Fruit fly (Drosophila melanogaster) whole organism, adult: ENCODE data around the gene CG5126.

Experiments
- CG11617 ChIP-seq: fragments of 200-800 bp; sonication (Bioruptor generic); optimal IDR thresholded peaks from 2 replicates; lab custom pipeline; 2017; ENCODE audit warnings: mild to moderate bottlenecking, missing biosample characterization, missing genetic modification reagents, missing genetic modification characterization
- CG12768 ChIP-seq: fragments of 200-800 bp; sonication (Bioruptor generic); optimal IDR thresholded peaks from 2 replicates; lab custom pipeline; 2017; ENCODE audit warnings: missing biosample characterization, missing genetic modification characterization, mild to moderate bottlenecking, moderate library complexity, missing genetic modification reagents
- CG14711 ChIP-seq: fragments of 200-800 bp; sonication (Bioruptor generic); optimal IDR thresholded peaks from 2 replicates; lab custom pipeline; 2018; ENCODE audit warnings: missing biosample characterization, mild to moderate bottlenecking, missing genetic modification characterization, moderate library complexity
- CG1620 ChIP-seq: fragments of 200-800 bp; sonication (Bioruptor generic); optimal IDR thresholded peaks from 2 replicates; lab custom pipeline; 2016; ENCODE audit warnings: missing biosample characterization, missing genetic modification characterization
- CG33017 ChIP-seq: fragments of 200-800 bp; sonication (Bioruptor generic); optimal IDR thresholded peaks from 2 replicates; lab custom pipeline; 2018; ENCODE audit warnings: missing biosample characterization, mild to moderate bottlenecking, missing genetic modification characterization, moderate library complexity
- CG5204 ChIP-seq: fragments of 200-800 bp; sonication (Bioruptor generic); optimal IDR thresholded peaks from 2 replicates; lab custom pipeline; 2016; ENCODE audit warnings: missing biosample characterization, missing genetic modification characterization
- CG7045 ChIP-seq: fragments of 200-800 bp; sonication (Bioruptor generic); optimal IDR thresholded peaks from 2 replicates; lab custom pipeline; 2017; ENCODE audit warnings: missing biosample characterization, mild to moderate bottlenecking, missing genetic modification characterization
- CG7101 ChIP-seq: fragments of 200-800 bp; sonication (Bioruptor generic); optimal IDR thresholded peaks from 2 replicates; lab custom pipeline; 2018; ENCODE audit warnings: missing biosample characterization, mild to moderate bottlenecking, missing genetic modification characterization, moderate library complexity
- Clk ChIP-seq: fragments of 200-800 bp; sonication (Bioruptor generic); optimal IDR thresholded peaks from 2 replicates; lab custom pipeline; 2017; ENCODE audit warnings: missing biosample characterization, missing genetic modification characterization
- Crg-1 ChIP-seq: fragments of 200-800 bp; sonication (Bioruptor generic); optimal IDR thresholded peaks from 2 replicates; lab custom pipeline; 2016; ENCODE audit warnings: missing biosample characterization, missing genetic modification characterization
- Hr96 ChIP-seq: fragments of 200-800 bp; sonication (Bioruptor generic); optimal IDR thresholded peaks from 2 replicates; lab custom pipeline; 2016; ENCODE audit warnings: missing biosample characterization, missing genetic modification characterization
- Mnt ChIP-seq: fragments of 200-800 bp; sonication (Bioruptor generic); optimal IDR thresholded peaks from 2 replicates; lab custom pipeline; 2016; ENCODE audit warnings: missing biosample characterization, mild to moderate bottlenecking, missing genetic modification characterization
- bab1 ChIP-seq: fragments of 200-800 bp; sonication (Bioruptor generic); optimal IDR thresholded peaks from 3 replicates; lab custom pipeline; 2019; ENCODE audit warnings: missing biosample characterization, mild to moderate bottlenecking, missing genetic modification characterization, moderate library complexity
- cic ChIP-seq: fragments of 200-800 bp; sonication (Bioruptor generic); optimal IDR thresholded peaks from 2 replicates; lab custom pipeline; 2017; ENCODE audit warnings: missing biosample characterization, mild to moderate bottlenecking, missing genetic modification characterization, moderate library complexity
- cnc ChIP-seq, 2 experiments: fragments of >200 bp; optimal IDR thresholded peaks; 2 replicates each; lab custom pipeline; 2017
- kay ChIP-seq: fragments of 200-800 bp; sonication (Bioruptor generic); peaks from one replicate; lab custom pipeline; 2016; ENCODE audit warnings: missing biosample characterization, missing genetic modification characterization, borderline replicate concordance
- ovo ChIP-seq: fragments of 200-800 bp; sonication (Bioruptor generic); optimal IDR thresholded peaks from 2 replicates; lab custom pipeline; 2016; ENCODE audit warnings: missing biosample characterization, missing genetic modification characterization
- pad ChIP-seq: fragments of 200-800 bp; sonication (Bioruptor generic); optimal IDR thresholded peaks from 3 replicates; lab custom pipeline; 2017; ENCODE audit warnings: missing biosample characterization, missing genetic modification characterization, mild to moderate bottlenecking, moderate library complexity, missing genetic modification reagents
- tj ChIP-seq: fragments of 200-800 bp; sonication (Bioruptor generic); optimal IDR thresholded peaks from 3 replicates; lab custom pipeline; 2017; ENCODE audit warnings: missing biosample characterization, mild to moderate bottlenecking, missing genetic modification characterization, moderate library complexity
- toe ChIP-seq: fragments of 200-800 bp; sonication (Bioruptor generic); optimal IDR thresholded peaks from 2 replicates; lab custom pipeline; 2016; ENCODE audit warnings: missing biosample characterization, missing genetic modification characterization

CG5126 gene

DNA sequence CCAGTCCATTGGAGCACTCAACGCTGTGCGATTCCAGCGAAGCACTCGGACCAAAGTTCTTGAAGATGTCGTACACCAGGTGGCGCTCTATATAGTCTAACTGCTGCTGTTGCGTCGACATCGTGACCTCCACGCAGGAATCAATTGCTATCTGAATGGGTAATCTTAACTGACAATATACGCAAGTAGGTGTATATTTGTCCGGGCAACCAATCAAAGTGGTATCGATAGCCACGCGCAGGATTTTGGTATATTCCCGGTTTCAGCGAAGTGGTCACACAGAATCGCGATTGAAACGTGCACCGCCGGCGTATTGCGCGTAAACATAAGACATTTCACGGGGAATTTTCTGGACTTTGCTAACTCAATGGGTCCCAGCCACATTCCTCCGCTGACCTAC lies at the start of gene CG5126, which contains the start of gene Tgt:
Gene CG5126 (minus strand): TSS at position 222 of the 400 bp plus-strand sequence.
Gene Tgt (plus strand): TSS at position 267 of the 400 bp plus-strand sequence.
- TF ChIP-seq Mnt (peak; percentile 83), Hr96 (GFP tag; lab: Kevin White, UChicago) (no peak)

DNA sequence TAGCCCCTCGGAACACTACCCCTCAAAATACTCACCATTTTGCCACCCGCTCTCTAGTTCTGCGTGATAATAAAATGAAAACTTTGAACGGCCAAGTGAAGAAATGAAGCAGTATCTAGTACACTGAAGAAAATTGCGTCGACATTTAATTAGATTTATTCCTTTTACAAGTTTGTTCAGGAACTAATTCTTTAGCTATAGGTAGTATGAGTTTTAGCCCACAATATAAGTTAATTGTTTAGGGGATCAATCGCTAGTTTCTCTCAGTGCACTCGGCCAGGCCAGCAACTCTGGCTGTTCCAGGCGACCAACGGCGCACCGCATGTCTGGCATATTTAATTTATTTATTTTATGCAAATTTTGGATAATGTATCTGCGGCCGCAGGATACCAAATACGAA lies 46.9 kb upstream of the CG5126 start:
- TF ChIP-seq Crg-1 (no peak), cic (GFP tag; lab: Kevin White, UChicago) (no peak), cnc (optimal IDR thresholded peaks at IDR 0.05; lab: Kevin White, UChicago) (no peak), CG7045 (GFP tag; lab: Kevin White, UChicago) (no peak), CG5204 (GFP tag; lab: Kevin White, UChicago) (no peak), CG33017 (tag; lab: Kevin White, UChicago) (no peak), Clk (no peak), pad (no peak), tj (GFP tag; lab: Kevin White, UChicago) (no peak), CG7101 (tag; lab: Kevin White, UChicago) (no peak), Mnt (no peak), ovo (no peak)

dm6 chr2L:1218993-1219392 lies 35.2 kb upstream of the CG5126 start, which contains the start of gene CG42329:
Gene CG42329 (plus strand): TSS chr2L:1219293.
- TF ChIP-seq cnc (optimal IDR thresholded peaks at IDR 0.05; lab: Kevin White, UChicago): no peak
- TF ChIP-seq Mnt: peak; percentile 42

dm6 chr2L:1218475-1218874 lies 34.7 kb upstream of the CG5126 start:
- TF ChIP-seq Mnt (no peak), ovo (no peak), CG7045 (GFP tag; lab: Kevin White, UChicago) (no peak), tj (GFP tag; lab: Kevin White, UChicago) (no peak), Hr96 (GFP tag; lab: Kevin White, UChicago) (no peak), CG11617 (GFP tag; lab: Kevin White, UChicago) (no peak), CG14711 (no peak), toe (no peak), pad (no peak), CG1620 (no peak), cnc (optimal IDR thresholded peaks at IDR 0.05; lab: Kevin White, UChicago) (no peak), CG12768 (GFP tag; lab: Kevin White, UChicago) (no peak)

dm6 chr2L:1217892-1218473 lies 34.2 kb upstream of the CG5126 start:
- TF ChIP-seq CG33017 (tag; lab: Kevin White, UChicago) (no peak), CG7101 (tag; lab: Kevin White, UChicago) (no peak), pad (no peak), bab1 (GFP tag; lab: Kevin White, UChicago) (no peak), cic (GFP tag; lab: Kevin White, UChicago) (peak; percentile 89), kay (GFP tag; lab: Kevin White, UChicago) (peak; percentile 47)

DNA sequence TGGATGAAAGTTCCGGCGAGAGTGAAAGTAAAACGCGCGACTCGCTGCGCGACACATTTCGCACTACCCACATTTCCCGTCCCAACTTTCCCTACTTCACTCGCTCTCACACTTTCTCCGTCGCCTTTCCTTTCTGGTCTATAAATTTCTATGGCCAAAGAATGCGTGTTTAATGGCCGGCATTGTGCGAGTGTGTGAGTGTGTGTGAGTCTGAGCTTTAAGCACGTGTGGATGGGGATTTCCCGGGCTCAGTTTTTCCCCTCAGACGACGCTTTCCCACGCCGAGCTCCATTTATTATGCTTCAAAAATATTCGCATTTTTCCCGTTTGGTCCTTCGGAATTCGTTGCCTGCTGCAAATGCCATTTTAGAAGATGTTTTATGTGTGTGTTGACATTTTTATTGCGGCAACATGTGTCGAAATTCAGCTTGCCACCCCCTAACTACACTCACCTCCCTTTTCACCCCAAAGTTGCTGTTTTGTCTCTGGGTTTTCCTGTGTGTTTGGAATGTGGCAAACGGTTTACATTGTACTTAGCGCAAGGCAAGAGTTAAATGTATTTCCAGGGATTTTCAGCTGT lies 33.3 kb upstream of the CG5126 start:
- TF ChIP-seq ovo: no peak
- no peak for TF ChIP-seq CG5204 (GFP tag; lab: Kevin White, UChicago)
- TF ChIP-seq CG33017 (tag; lab: Kevin White, UChicago): no peak
- TF ChIP-seq CG7045 (GFP tag; lab: Kevin White, UChicago): no peak
- no peak for TF ChIP-seq Clk
- TF ChIP-seq CG12768 (GFP tag; lab: Kevin White, UChicago): no peak
- TF ChIP-seq cnc (optimal IDR thresholded peaks at IDR 0.05; lab: Kevin White, UChicago): no peak

dm6 chr2L:1214465-1214864 lies 30.6 kb upstream of the CG5126 start:
- TF ChIP-seq cic (GFP tag; lab: Kevin White, UChicago) (no peak), bab1 (GFP tag; lab: Kevin White, UChicago) (no peak), CG5204 (GFP tag; lab: Kevin White, UChicago) (no peak), tj (GFP tag; lab: Kevin White, UChicago) (no peak), CG33017 (tag; lab: Kevin White, UChicago) (no peak), Mnt (no peak), cnc (optimal IDR thresholded peaks at IDR 0.05; lab: Kevin White, UChicago) (no peak), CG12768 (GFP tag; lab: Kevin White, UChicago) (no peak), toe (no peak), CG7101 (tag; lab: Kevin White, UChicago) (no peak), CG1620 (no peak), Clk (no peak), Crg-1 (no peak), CG7045 (GFP tag; lab: Kevin White, UChicago) (no peak), pad (no peak), kay (GFP tag; lab: Kevin White, UChicago) (no peak), ovo (no peak), Hr96 (GFP tag; lab: Kevin White, UChicago) (no peak), CG11617 (GFP tag; lab: Kevin White, UChicago) (no peak)
